Worm (Caenorhabditis elegans): ENCODE results near the gene nmur-3.

DNA sequence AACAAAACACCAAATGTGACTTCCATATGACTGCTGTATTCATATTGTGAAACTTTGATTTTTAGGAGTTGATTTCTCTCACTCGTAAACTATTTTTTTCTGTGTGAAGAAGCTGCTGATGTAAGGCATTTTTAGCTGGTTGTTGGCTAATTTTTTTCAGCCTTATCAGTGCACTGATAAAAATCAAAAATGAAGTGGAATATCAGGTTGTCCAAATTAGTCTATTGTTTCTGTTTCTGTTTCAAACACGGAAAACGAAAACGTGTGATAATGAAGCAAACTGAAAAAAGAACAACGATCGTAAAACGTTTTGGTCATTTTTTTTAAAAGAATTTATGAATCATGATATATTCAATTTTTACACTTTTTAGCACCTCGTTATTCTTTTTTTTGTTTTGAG is 14.5 kb downstream of the nmur-3 start:
- TF ChIP-seq him-1 (tag; optimal IDR thresholded peaks at IDR 0.05) (no peak), W03F9.2 (tag; optimal IDR thresholded peaks at IDR 0.05) (no peak)

Data from whole organism, L4/young adult.